Worm (Caenorhabditis elegans) whole organism, L2 larva: ENCODE results near the gene smrd-1.

Experiments
- ceh-16 ChIP-seq: fragments of 150-350 bp; optimal IDR thresholded peaks from 2 replicates; lab custom pipeline; 2014; ENCODE audit warnings: missing biosample characterization, missing genetic modification characterization
- elt-1 ChIP-seq: fragments of 150-350 bp; optimal IDR thresholded peaks from 2 replicates; lab custom pipeline; 2014; ENCODE audit warnings: missing biosample characterization, missing genetic modification characterization
- peb-1 ChIP-seq: fragments of 150-350 bp; optimal IDR thresholded peaks from 2 replicates; lab custom pipeline; 2014; ENCODE audit warnings: missing biosample characterization, missing genetic modification characterization
- ztf-11 ChIP-seq: sonication (generic microtip); optimal IDR thresholded peaks from 2 replicates; lab custom pipeline; 2017; ENCODE audit warnings: missing biosample characterization, missing genetic modification characterization

DNA sequence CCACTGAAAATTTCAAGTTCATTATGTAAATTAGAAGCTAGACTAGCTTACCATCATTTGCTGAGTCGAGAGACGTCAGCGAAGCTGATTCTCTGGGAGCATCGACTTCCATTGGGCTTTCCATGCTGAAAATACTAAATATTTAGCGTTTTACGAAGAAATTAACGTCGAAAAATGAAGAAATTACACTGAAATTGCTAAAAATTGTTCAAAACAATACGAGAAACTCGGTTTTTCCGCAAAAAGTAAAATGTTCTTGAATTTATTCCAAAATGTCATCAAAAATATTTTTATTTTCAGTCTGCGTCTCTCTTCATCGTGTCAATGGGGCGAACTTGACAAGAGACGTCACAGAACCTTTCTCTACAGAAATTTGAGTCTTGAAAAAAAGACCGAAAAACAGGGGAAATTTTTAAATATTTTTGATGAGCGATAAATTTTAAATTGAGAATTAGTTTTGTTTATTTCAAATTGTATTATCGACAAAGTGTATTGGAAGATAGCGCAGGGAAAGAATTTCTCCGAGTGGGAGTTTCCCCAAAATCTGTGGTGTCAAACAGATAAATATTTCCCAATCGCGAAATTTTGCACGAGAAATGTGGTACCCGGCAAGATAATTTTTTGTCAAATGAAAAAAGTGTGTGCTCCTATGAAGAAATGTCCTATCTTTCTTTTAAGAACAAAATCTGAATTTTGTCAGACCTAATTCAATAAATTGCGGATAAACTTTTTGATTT lies 24.8 kb upstream of the smrd-1 start, which contains the start of gene ecps-1:
- no peak for TF ChIP-seq elt-1
- no peak for TF ChIP-seq ztf-11 (tag; lab: Kevin White, UChicago)
- TF ChIP-seq peb-1 (tag; lab: Kevin White, UChicago), result no peak
- TF ChIP-seq ceh-16 (tag; lab: Kevin White, UChicago), result no peak
